Fruit fly (Drosophila melanogaster) whole organism, embryonic: ENCODE results near the gene CG13609.

Experiments
- BEAF-32 ChIP-seq: fragments of 200-800 bp; sonication (Bioruptor generic); optimal IDR thresholded peaks from 3 replicates; lab custom pipeline; 2017; ENCODE audit warnings: missing biosample characterization, missing genetic modification characterization, mild to moderate bottlenecking, moderate library complexity, missing genetic modification reagents
- Bgb ChIP-seq: fragments of 200-800 bp; sonication (Bioruptor generic); IDR thresholded peaks from 2 replicates; pipeline ENCODE4 v1.3.6; 2022; ENCODE audit warnings: missing biosample characterization, missing genetic modification characterization; ENCODE audit not compliant: partially characterized antibody
- BtbVII ChIP-seq: fragments of 200-800 bp; sonication (Bioruptor generic); optimal IDR thresholded peaks from 3 replicates; lab custom pipeline; 2017; ENCODE audit warnings: missing biosample characterization, mild to moderate bottlenecking, missing genetic modification characterization
- CG10209 ChIP-seq: fragments of 200-800 bp; sonication (Bioruptor generic); optimal IDR thresholded peaks from 3 replicates; lab custom pipeline; 2017; ENCODE audit warnings: missing biosample characterization, mild to moderate bottlenecking, missing genetic modification characterization, missing genetic modification reagents
- CG10654 ChIP-seq: fragments of 200-800 bp; sonication (Bioruptor generic); optimal IDR thresholded peaks from 2 replicates; lab custom pipeline; 2016; ENCODE audit warnings: missing biosample characterization, missing genetic modification characterization
- CG11085 ChIP-seq: fragments of 200-800 bp; sonication (Bioruptor generic); IDR thresholded peaks from 2 replicates; pipeline ENCODE4 v1.3.6; 2022; ENCODE audit warnings: missing biosample characterization, missing genetic modification characterization
- CG11696 ChIP-seq: fragments of 200-800 bp; sonication (Bioruptor generic); IDR thresholded peaks from 2 replicates; pipeline ENCODE4 v1.3.6; 2022; ENCODE audit warnings: missing biosample characterization, missing genetic modification characterization
- CG12104 ChIP-seq: fragments of 200-800 bp; sonication (Bioruptor generic); optimal IDR thresholded peaks from 3 replicates; lab custom pipeline; 2016; ENCODE audit warnings: missing biosample characterization, missing genetic modification characterization
- CG12155 ChIP-seq: fragments of 200-800 bp; sonication (Bioruptor generic); optimal IDR thresholded peaks from 3 replicates; lab custom pipeline; 2016; ENCODE audit warnings: missing biosample characterization, missing genetic modification characterization
- CG14441 ChIP-seq: fragments of 200-800 bp; sonication (Bioruptor generic); IDR thresholded peaks from 2 replicates; pipeline ENCODE4 v1.3.6; 2022; ENCODE audit warnings: missing biosample characterization, missing genetic modification characterization
- CG15696 ChIP-seq: fragments of 200-800 bp; sonication (Bioruptor generic); optimal IDR thresholded peaks from 2 replicates; lab custom pipeline; 2019; ENCODE audit warnings: missing biosample characterization, mild to moderate bottlenecking, missing genetic modification characterization, moderate library complexity
- CG1603 ChIP-seq: fragments of 200-800 bp; sonication (Bioruptor generic); optimal IDR thresholded peaks from 2 replicates; lab custom pipeline; 2019; ENCODE audit warnings: missing biosample characterization, mild to moderate bottlenecking, missing genetic modification characterization, moderate library complexity
- CG1647 ChIP-seq: fragments of 200-800 bp; sonication (Bioruptor generic); optimal IDR thresholded peaks from 3 replicates; lab custom pipeline; 2016; ENCODE audit warnings: missing biosample characterization, missing genetic modification characterization
- CG17912 ChIP-seq: fragments of 200-800 bp; sonication (Bioruptor generic); optimal IDR thresholded peaks from 2 replicates; lab custom pipeline; 2018; ENCODE audit warnings: missing biosample characterization, mild to moderate bottlenecking, missing genetic modification characterization
- CG2116 ChIP-seq: fragments of 200-800 bp; sonication (Bioruptor generic); optimal IDR thresholded peaks from 3 replicates; lab custom pipeline; 2018; ENCODE audit warnings: missing biosample characterization, mild to moderate bottlenecking, missing genetic modification characterization
- CG2202 ChIP-seq: fragments of 200-800 bp; sonication (Bioruptor generic); optimal IDR thresholded peaks from 2 replicates; lab custom pipeline; 2018; ENCODE audit warnings: missing biosample characterization, mild to moderate bottlenecking, missing genetic modification characterization
- CG31365 ChIP-seq: fragments of 200-800 bp; sonication (Bioruptor generic); optimal IDR thresholded peaks from 2 replicates; lab custom pipeline; 2018; ENCODE audit warnings: missing biosample characterization, mild to moderate bottlenecking, missing genetic modification characterization
- CG34422 ChIP-seq: fragments of 200-800 bp; sonication (Bioruptor generic); IDR thresholded peaks from 3 replicates; pipeline ENCODE4 v1.3.6; 2022; ENCODE audit warnings: missing biosample characterization, missing genetic modification characterization
- CG4328 ChIP-seq: fragments of 200-800 bp; sonication (Bioruptor generic); optimal IDR thresholded peaks from 3 replicates; lab custom pipeline; 2017; ENCODE audit warnings: missing biosample characterization, missing genetic modification reagents, missing genetic modification characterization
- CG43689 ChIP-seq: fragments of 200-800 bp; sonication (Bioruptor generic); IDR thresholded peaks from 2 replicates; pipeline ENCODE4 v1.3.6; 2022; ENCODE audit warnings: missing biosample characterization, missing genetic modification characterization
- CG8478 ChIP-seq: fragments of >200 bp; optimal IDR thresholded peaks from 2 replicates; lab custom pipeline; 2018
- CG9727 ChIP-seq: fragments of 200-800 bp; sonication (Bioruptor generic); optimal IDR thresholded peaks from 3 replicates; lab custom pipeline; 2017; ENCODE audit warnings: missing biosample characterization, mild to moderate bottlenecking, missing genetic modification characterization
- CG9932 ChIP-seq: fragments of 200-800 bp; sonication (Bioruptor generic); IDR thresholded peaks from 2 replicates; pipeline ENCODE4 v1.3.6; 2022; ENCODE audit warnings: missing biosample characterization, missing genetic modification characterization
- Doc3 ChIP-seq: fragments of 200-800 bp; sonication (Bioruptor generic); IDR thresholded peaks from 3 replicates; pipeline ENCODE4 v1.3.6; 2022; ENCODE audit warnings: missing biosample characterization, missing genetic modification characterization; ENCODE audit not compliant: partially characterized antibody
- Ets65A ChIP-seq: fragments of 200-800 bp; sonication (Bioruptor generic); peaks from one replicate; lab custom pipeline; 2016; ENCODE audit warnings: missing biosample characterization, missing genetic modification characterization
- Hmr ChIP-seq: fragments of 200-800 bp; sonication (Bioruptor generic); optimal IDR thresholded peaks from 3 replicates; lab custom pipeline; 2017; ENCODE audit warnings: mild to moderate bottlenecking, missing biosample characterization, missing genetic modification reagents, missing genetic modification characterization
- Hr51 ChIP-seq, 2 experiments: fragments of 200-800 bp; sonication (Bioruptor generic); optimal IDR thresholded peaks; 2 replicates in 1 of 2; 3 replicates in 1 of 2; lab custom pipeline; 2016 to 2018; ENCODE audit warnings: missing biosample characterization in 2 of 2, missing genetic modification characterization in 2 of 2, mild to moderate bottlenecking in 1 of 2, moderate library complexity in 1 of 2
- NC2β ChIP-seq: fragments of 200-800 bp; sonication (Bioruptor generic); optimal IDR thresholded peaks from 2 replicates; lab custom pipeline; 2016; ENCODE audit warnings: missing biosample characterization, missing genetic modification characterization
- Nf-YB ChIP-seq: fragments of 200-800 bp; sonication (Bioruptor generic); optimal IDR thresholded peaks from 3 replicates; lab custom pipeline; 2019; ENCODE audit warnings: missing biosample characterization, mild to moderate bottlenecking, missing genetic modification characterization, moderate library complexity
- Sry-δ ChIP-seq: fragments of 200-800 bp; sonication (Bioruptor generic); optimal IDR thresholded peaks from 2 replicates; lab custom pipeline; 2016; ENCODE audit warnings: missing biosample characterization, missing genetic modification characterization
- Xbp1 ChIP-seq: fragments of 200-800 bp; sonication (Bioruptor generic); optimal IDR thresholded peaks from 3 replicates; lab custom pipeline; 2016; ENCODE audit warnings: missing biosample characterization, mild to moderate bottlenecking, missing genetic modification characterization
- amos ChIP-seq: fragments of 200-800 bp; sonication (Bioruptor generic); IDR thresholded peaks from 2 replicates; pipeline ENCODE4 v1.3.6; 2022; ENCODE audit warnings: missing biosample characterization, missing genetic modification characterization; ENCODE audit not compliant: partially characterized antibody
- ato ChIP-seq: fragments of 200-800 bp; sonication (Bioruptor generic); IDR thresholded peaks from 2 replicates; pipeline ENCODE4 v1.3.6; 2022; ENCODE audit warnings: missing biosample characterization, missing genetic modification characterization; ENCODE audit not compliant: partially characterized antibody
- bcd ChIP-seq: fragments of 200-800 bp; sonication (Bioruptor generic); optimal IDR thresholded peaks from 2 replicates; lab custom pipeline; 2017; ENCODE audit warnings: missing biosample characterization, mild to moderate bottlenecking, missing genetic modification characterization
- btn ChIP-seq: fragments of 200-800 bp; sonication (Bioruptor generic); optimal IDR thresholded peaks from 2 replicates; lab custom pipeline; 2016; ENCODE audit warnings: missing biosample characterization, missing genetic modification characterization
- ci ChIP-seq: fragments of 200-800 bp; sonication (Bioruptor generic); IDR thresholded peaks from 3 replicates; pipeline ENCODE4 v1.3.6; 2022; ENCODE audit warnings: missing biosample characterization, missing genetic modification characterization
- dati ChIP-seq: fragments of 200-800 bp; sonication (Bioruptor generic); IDR thresholded peaks from 2 replicates; pipeline ENCODE4 v1.3.6; 2022; ENCODE audit warnings: missing biosample characterization, missing genetic modification characterization
- dpn ChIP-seq, 2 experiments: fragments of 200-800 bp; sonication (Bioruptor generic); optimal IDR thresholded peaks; 3 replicates each; lab custom pipeline; 2016; ENCODE audit warnings: missing biosample characterization in 2 of 2, missing genetic modification characterization in 2 of 2
- exex ChIP-seq: fragments of 200-800 bp; sonication (Bioruptor generic); optimal IDR thresholded peaks from 4 replicates; lab custom pipeline; 2018; ENCODE audit warnings: missing biosample characterization, mild to moderate bottlenecking, missing genetic modification characterization, moderate library complexity
- gcm ChIP-seq: fragments of 200-800 bp; sonication (Bioruptor generic); optimal IDR thresholded peaks from 2 replicates; lab custom pipeline; 2019; ENCODE audit warnings: missing biosample characterization, mild to moderate bottlenecking, missing genetic modification characterization, moderate library complexity
- gsb-n ChIP-seq: fragments of 200-800 bp; sonication (Bioruptor generic); optimal IDR thresholded peaks from 3 replicates; lab custom pipeline; 2018; ENCODE audit warnings: missing biosample characterization, mild to moderate bottlenecking, missing genetic modification characterization
- ham ChIP-seq: fragments of 200-800 bp; sonication (Bioruptor generic); IDR thresholded peaks from 2 replicates; pipeline ENCODE4 v1.3.6; 2022; ENCODE audit warnings: missing biosample characterization, missing genetic modification characterization
- hbn ChIP-seq: fragments of 200-800 bp; sonication (Bioruptor generic); IDR thresholded peaks from 2 replicates; pipeline ENCODE4 v1.3.6; 2022; ENCODE audit warnings: missing biosample characterization, missing genetic modification characterization; ENCODE audit not compliant: partially characterized antibody
- kay ChIP-seq: fragments of 200-800 bp; sonication (Bioruptor generic); optimal IDR thresholded peaks from 2 replicates; lab custom pipeline; 2016; ENCODE audit warnings: missing biosample characterization, missing genetic modification characterization
- pho ChIP-seq: fragments of 200-800 bp; sonication (Bioruptor generic); optimal IDR thresholded peaks from 2 replicates; lab custom pipeline; 2016; ENCODE audit warnings: missing biosample characterization, missing genetic modification characterization
- pzg ChIP-seq: fragments of 200-800 bp; sonication (Bioruptor generic); optimal IDR thresholded peaks from 3 replicates; lab custom pipeline; 2018; ENCODE audit warnings: missing biosample characterization, mild to moderate bottlenecking, missing genetic modification characterization, moderate library complexity
- sens-2 ChIP-seq: fragments of 200-800 bp; sonication (Bioruptor generic); IDR thresholded peaks from 2 replicates; pipeline ENCODE4 v1.3.6; 2022; ENCODE audit warnings: missing biosample characterization, missing genetic modification characterization
- slbo ChIP-seq: fragments of 200-800 bp; sonication (Bioruptor generic); IDR thresholded peaks from 2 replicates; pipeline ENCODE4 v1.3.6; 2022; ENCODE audit warnings: missing biosample characterization, missing genetic modification characterization
- wdn ChIP-seq: fragments of 200-800 bp; sonication (Bioruptor generic); IDR thresholded peaks from 2 replicates; pipeline ENCODE4 v1.3.6; 2022; ENCODE audit warnings: missing biosample characterization, missing genetic modification characterization
- zen2 ChIP-seq: fragments of 200-800 bp; sonication (Bioruptor generic); IDR thresholded peaks from 3 replicates; pipeline ENCODE4 v1.3.6; 2022; ENCODE audit warnings: missing biosample characterization, missing genetic modification characterization; ENCODE audit not compliant: partially characterized antibody

Gene CG13609

dm6 chr3R:24229870-24230422 is 3.1 kb downstream of the CG13609 start, which contains the start of gene Spase22-23 (continued):
- TF ChIP-seq CG1603 (tag; lab: Kevin White, UChicago) (peak; percentile 53), CG17912 (no peak), Ets65A (GFP tag; lab: Kevin White, UChicago) (peak; percentile 81), Nf-YB (GFP tag; lab: Kevin White, UChicago) (no peak), ci (GFP tag; lab: Robert Waterston, UW) (0 out of 3 replicates have a peak, but pooled peaks have one; percentile 20), CG2202 (tag; lab: Kevin White, UChicago) (no peak), gsb-n (tag; lab: Kevin White, UChicago) (no peak), wdn (GFP tag; lab: Robert Waterston, UW) (no peak), CG4328 (GFP tag; lab: Kevin White, UChicago) (no peak), zen2 (GFP tag; lab: Robert Waterston, UW) (peak; percentile 92), CG34422 (GFP tag; lab: Robert Waterston, UW) (peak; percentile 17; the same call in 1 of the 3 replicates), CG43689 (GFP tag; lab: Robert Waterston, UW) (no peak), CG12104 (no peak), slbo (0 out of 2 replicates have a peak, but pooled peaks have one; percentile 19), CG15696 (no peak), CG10209 (no peak), CG9932 (GFP tag; lab: Robert Waterston, UW) (peak; percentile 12), ato (GFP tag; lab: Robert Waterston, UW) (peak; percentile 89), NC2β (GFP tag; lab: Kevin White, UChicago) (no peak), CG11085 (no peak), hbn (GFP tag; lab: Robert Waterston, UW) (peak; percentile 92), BEAF-32 (GFP tag; lab: Kevin White, UChicago) (peak; percentile 90), Hr51 (GFP tag; optimal IDR thresholded peaks at IDR 0.05; lab: Kevin White, UChicago) (no peak), gcm (GFP tag; lab: Kevin White, UChicago) (no peak), btn (GFP tag; lab: Kevin White, UChicago) (no peak), CG8478 (lab: Kevin White, UChicago) (no peak), kay (GFP tag; lab: Kevin White, UChicago) (no peak), CG14441 (GFP tag; lab: Robert Waterston, UW) (no peak), Doc3 (peak; percentile 89), CG11696 (GFP tag; lab: Robert Waterston, UW) (no peak), pho (GFP tag; lab: Kevin White, UChicago) (no peak), Sry-δ (peak; percentile 83), dati (GFP tag; lab: Robert Waterston, UW) (no peak), amos (GFP tag; lab: Robert Waterston, UW) (peak; percentile 97), CG2116 (peak; percentile 83), ham (GFP tag; lab: Robert Waterston, UW) (no peak), exex (no peak), Hmr (GFP tag; lab: Kevin White, UChicago) (no peak), CG1647 (no peak), Bgb (GFP tag; lab: Robert Waterston, UW) (peak; percentile 94), CG10654 (GFP tag; lab: Kevin White, UChicago) (no peak), CG31365 (tag; lab: Kevin White, UChicago) (no peak), pzg (GFP tag; lab: Kevin White, UChicago) (peak; percentile 20), dpn (GFP tag; optimal IDR thresholded peaks at IDR 0.05; lab: Kevin White, UChicago) (no peak), CG9727 (no peak), bcd (GFP tag; lab: Kevin White, UChicago) (no peak), sens-2 (GFP tag; lab: Robert Waterston, UW) (no peak), CG12155 (GFP tag; lab: Kevin White, UChicago) (no peak), Xbp1 (GFP tag; lab: Kevin White, UChicago) (no peak), BtbVII (GFP tag; lab: Kevin White, UChicago) (no peak)
